Fruit fly (Drosophila melanogaster) whole organism, adult: ENCODE data around the gene CG4080.

Experiments used
- CG11617 ChIP-seq: fragments of 200-800 bp; sonication (Bioruptor generic); optimal IDR thresholded peaks from 2 replicates; lab custom pipeline; 2017; ENCODE audit warnings: mild to moderate bottlenecking, missing biosample characterization, missing genetic modification reagents, missing genetic modification characterization
- CG12768 ChIP-seq: fragments of 200-800 bp; sonication (Bioruptor generic); optimal IDR thresholded peaks from 2 replicates; lab custom pipeline; 2017; ENCODE audit warnings: missing biosample characterization, missing genetic modification characterization, mild to moderate bottlenecking, moderate library complexity, missing genetic modification reagents
- CG14711 ChIP-seq: fragments of 200-800 bp; sonication (Bioruptor generic); optimal IDR thresholded peaks from 2 replicates; lab custom pipeline; 2018; ENCODE audit warnings: missing biosample characterization, mild to moderate bottlenecking, missing genetic modification characterization, moderate library complexity
- CG1620 ChIP-seq: fragments of 200-800 bp; sonication (Bioruptor generic); optimal IDR thresholded peaks from 2 replicates; lab custom pipeline; 2016; ENCODE audit warnings: missing biosample characterization, missing genetic modification characterization
- CG33017 ChIP-seq: fragments of 200-800 bp; sonication (Bioruptor generic); optimal IDR thresholded peaks from 2 replicates; lab custom pipeline; 2018; ENCODE audit warnings: missing biosample characterization, mild to moderate bottlenecking, missing genetic modification characterization, moderate library complexity
- CG5204 ChIP-seq: fragments of 200-800 bp; sonication (Bioruptor generic); optimal IDR thresholded peaks from 2 replicates; lab custom pipeline; 2016; ENCODE audit warnings: missing biosample characterization, missing genetic modification characterization
- CG7045 ChIP-seq: fragments of 200-800 bp; sonication (Bioruptor generic); optimal IDR thresholded peaks from 2 replicates; lab custom pipeline; 2017; ENCODE audit warnings: missing biosample characterization, mild to moderate bottlenecking, missing genetic modification characterization
- CG7101 ChIP-seq: fragments of 200-800 bp; sonication (Bioruptor generic); optimal IDR thresholded peaks from 2 replicates; lab custom pipeline; 2018; ENCODE audit warnings: missing biosample characterization, mild to moderate bottlenecking, missing genetic modification characterization, moderate library complexity
- Clk ChIP-seq: fragments of 200-800 bp; sonication (Bioruptor generic); optimal IDR thresholded peaks from 2 replicates; lab custom pipeline; 2017; ENCODE audit warnings: missing biosample characterization, missing genetic modification characterization
- Crg-1 ChIP-seq: fragments of 200-800 bp; sonication (Bioruptor generic); optimal IDR thresholded peaks from 2 replicates; lab custom pipeline; 2016; ENCODE audit warnings: missing biosample characterization, missing genetic modification characterization
- Hr96 ChIP-seq: fragments of 200-800 bp; sonication (Bioruptor generic); optimal IDR thresholded peaks from 2 replicates; lab custom pipeline; 2016; ENCODE audit warnings: missing biosample characterization, missing genetic modification characterization
- Mnt ChIP-seq: fragments of 200-800 bp; sonication (Bioruptor generic); optimal IDR thresholded peaks from 2 replicates; lab custom pipeline; 2016; ENCODE audit warnings: missing biosample characterization, mild to moderate bottlenecking, missing genetic modification characterization
- bab1 ChIP-seq: fragments of 200-800 bp; sonication (Bioruptor generic); optimal IDR thresholded peaks from 3 replicates; lab custom pipeline; 2019; ENCODE audit warnings: missing biosample characterization, mild to moderate bottlenecking, missing genetic modification characterization, moderate library complexity
- cic ChIP-seq: fragments of 200-800 bp; sonication (Bioruptor generic); optimal IDR thresholded peaks from 2 replicates; lab custom pipeline; 2017; ENCODE audit warnings: missing biosample characterization, mild to moderate bottlenecking, missing genetic modification characterization, moderate library complexity
- cnc ChIP-seq, 2 experiments: fragments of >200 bp; optimal IDR thresholded peaks; 2 replicates each; lab custom pipeline; 2017
- kay ChIP-seq: fragments of 200-800 bp; sonication (Bioruptor generic); peaks from one replicate; lab custom pipeline; 2016; ENCODE audit warnings: missing biosample characterization, missing genetic modification characterization, borderline replicate concordance
- ovo ChIP-seq: fragments of 200-800 bp; sonication (Bioruptor generic); optimal IDR thresholded peaks from 2 replicates; lab custom pipeline; 2016; ENCODE audit warnings: missing biosample characterization, missing genetic modification characterization
- pad ChIP-seq: fragments of 200-800 bp; sonication (Bioruptor generic); optimal IDR thresholded peaks from 3 replicates; lab custom pipeline; 2017; ENCODE audit warnings: missing biosample characterization, missing genetic modification characterization, mild to moderate bottlenecking, moderate library complexity, missing genetic modification reagents
- tj ChIP-seq: fragments of 200-800 bp; sonication (Bioruptor generic); optimal IDR thresholded peaks from 3 replicates; lab custom pipeline; 2017; ENCODE audit warnings: missing biosample characterization, mild to moderate bottlenecking, missing genetic modification characterization, moderate library complexity
- toe ChIP-seq: fragments of 200-800 bp; sonication (Bioruptor generic); optimal IDR thresholded peaks from 2 replicates; lab custom pipeline; 2016; ENCODE audit warnings: missing biosample characterization, missing genetic modification characterization

CG4080 gene

DNA sequence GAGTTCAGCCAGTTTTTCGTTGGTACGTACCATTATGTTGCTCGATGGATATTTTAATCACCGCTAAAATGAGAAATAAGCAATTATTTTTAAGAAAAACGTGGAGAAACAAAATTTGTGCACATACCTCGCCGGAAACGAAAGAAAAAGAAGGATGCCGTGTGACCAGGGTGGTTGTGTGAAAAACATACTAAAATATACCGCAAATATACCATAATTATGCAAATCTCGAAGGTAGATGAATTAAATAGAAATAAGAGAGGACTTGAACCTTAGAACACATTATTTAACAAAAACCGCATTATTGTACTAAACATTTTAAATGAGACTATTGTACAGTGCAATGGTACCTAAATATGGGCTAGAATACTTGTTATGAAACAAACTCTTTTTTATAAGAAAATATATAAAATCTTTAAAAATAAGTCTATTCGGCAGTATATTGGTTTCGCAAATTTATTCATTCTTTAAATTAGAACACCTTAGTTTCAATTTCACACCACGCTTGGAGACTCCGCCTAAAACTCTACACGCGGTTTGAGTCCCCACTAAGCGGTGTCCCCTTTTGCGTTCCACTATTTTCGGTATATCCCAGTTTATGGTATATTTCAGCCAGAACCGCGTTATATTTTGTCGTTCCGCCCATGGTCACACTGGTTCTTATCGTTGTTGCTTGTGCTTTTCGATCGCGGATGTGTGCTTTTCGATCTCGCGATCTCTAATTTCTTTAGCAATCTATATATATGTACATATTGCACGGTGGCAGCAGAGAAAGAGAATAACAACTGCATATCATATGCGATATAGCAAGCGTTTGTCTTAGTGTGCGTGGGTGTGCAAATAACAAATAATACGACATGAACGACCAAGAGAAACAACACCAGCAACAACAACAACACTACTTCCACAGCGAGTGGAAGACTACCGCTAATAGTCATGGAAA is 30.9 kb upstream of the CG4080 start, which contains the start of the genes RpS17 and MTF-1:
Gene RpS17 (minus strand): TSS at position 157 of the 943 bp plus-strand sequence.
Gene MTF-1 (plus strand): TSS at position 648 of the 943 bp plus-strand sequence.
- TF ChIP-seq cnc (optimal IDR thresholded peaks at IDR 0.05; lab: Kevin White, UChicago) (no peak), kay (GFP tag; lab: Kevin White, UChicago) (no peak), toe (GFP tag; lab: Kevin White, UChicago) (no peak), bab1 (peak; percentile 70), CG5204 (GFP tag; lab: Kevin White, UChicago) (no peak), Crg-1 (GFP tag; lab: Kevin White, UChicago) (peak; percentile 33), tj (GFP tag; lab: Kevin White, UChicago) (peak; percentile 27), cic (GFP tag; lab: Kevin White, UChicago) (peak; percentile 48), CG7045 (GFP tag; lab: Kevin White, UChicago) (peak; percentile 15), pad (GFP tag; lab: Kevin White, UChicago) (peak; percentile 24), CG14711 (tag; lab: Kevin White, UChicago) (peak; percentile 50), CG1620 (GFP tag; lab: Kevin White, UChicago) (peak; percentile 61), CG12768 (GFP tag; lab: Kevin White, UChicago) (peak; percentile 47), CG7101 (tag; lab: Kevin White, UChicago) (peak; percentile 66), ovo (peak; percentile 19), Hr96 (GFP tag; lab: Kevin White, UChicago) (peak; percentile 40), CG11617 (GFP tag; lab: Kevin White, UChicago) (peak; percentile 73), CG33017 (peak; percentile 51), Clk (GFP tag; lab: Kevin White, UChicago) (peak; percentile 1), Mnt (GFP tag; lab: Kevin White, UChicago) (peak; percentile 87)

DNA sequence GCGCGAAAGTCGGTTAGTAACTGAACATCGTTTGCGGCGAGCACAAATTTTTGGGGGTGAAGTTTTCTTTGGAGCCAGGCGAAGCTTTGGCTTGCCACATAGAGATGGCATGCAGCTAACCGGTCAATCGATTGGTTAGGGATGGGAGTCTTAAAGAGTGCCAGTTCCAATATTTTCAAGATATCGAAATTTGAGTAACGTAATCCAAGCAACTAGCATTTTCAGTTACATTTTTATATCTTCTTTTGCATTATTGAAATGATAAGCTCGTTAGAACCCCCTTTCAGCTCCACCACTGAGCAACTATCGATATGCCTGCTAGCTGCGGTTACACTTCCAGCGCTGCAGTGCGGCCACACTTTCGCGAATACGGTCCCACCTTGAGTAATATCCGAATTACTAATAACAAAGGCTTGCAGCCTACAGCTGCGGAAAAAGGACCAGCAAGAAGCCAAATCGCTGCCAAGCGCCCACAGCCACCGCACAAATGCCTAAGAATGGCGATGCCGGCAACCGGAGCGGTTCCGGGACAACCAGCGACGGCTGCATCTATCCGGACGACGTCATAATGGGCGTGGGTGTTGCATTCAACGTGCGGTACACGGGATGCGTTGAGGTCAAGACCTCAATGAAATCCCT is 27.7 kb upstream of the CG4080 start, which contains the start of the genes Atat and Shc:
Gene Atat (minus strand): TSS at position 103 of the 639 bp plus-strand sequence.
Gene Shc (plus strand): TSS at position 355 of the 639 bp plus-strand sequence.
- TF ChIP-seq CG33017 (peak; percentile 97), Mnt (GFP tag; lab: Kevin White, UChicago) (peak; percentile 94), CG7045 (GFP tag; lab: Kevin White, UChicago) (peak; percentile 98), CG11617 (GFP tag; lab: Kevin White, UChicago) (peak; percentile 97), CG14711 (tag; lab: Kevin White, UChicago) (peak; percentile 95), ovo (peak; percentile 96), Clk (GFP tag; lab: Kevin White, UChicago) (peak; percentile 99), cnc (optimal IDR thresholded peaks at IDR 0.05; lab: Kevin White, UChicago) (no peak), toe (GFP tag; lab: Kevin White, UChicago) (peak; percentile 100), CG7101 (tag; lab: Kevin White, UChicago) (peak; percentile 99), cic (GFP tag; lab: Kevin White, UChicago) (peak; percentile 89), kay (GFP tag; lab: Kevin White, UChicago) (peak; percentile 97), CG1620 (GFP tag; lab: Kevin White, UChicago) (peak; percentile 100), CG5204 (GFP tag; lab: Kevin White, UChicago) (no peak), pad (GFP tag; lab: Kevin White, UChicago) (peak; percentile 95), Crg-1 (GFP tag; lab: Kevin White, UChicago) (peak; percentile 99), tj (GFP tag; lab: Kevin White, UChicago) (peak; percentile 89), Hr96 (GFP tag; lab: Kevin White, UChicago) (peak; percentile 100), bab1 (peak; percentile 99), CG12768 (GFP tag; lab: Kevin White, UChicago) (peak; percentile 99)

DNA sequence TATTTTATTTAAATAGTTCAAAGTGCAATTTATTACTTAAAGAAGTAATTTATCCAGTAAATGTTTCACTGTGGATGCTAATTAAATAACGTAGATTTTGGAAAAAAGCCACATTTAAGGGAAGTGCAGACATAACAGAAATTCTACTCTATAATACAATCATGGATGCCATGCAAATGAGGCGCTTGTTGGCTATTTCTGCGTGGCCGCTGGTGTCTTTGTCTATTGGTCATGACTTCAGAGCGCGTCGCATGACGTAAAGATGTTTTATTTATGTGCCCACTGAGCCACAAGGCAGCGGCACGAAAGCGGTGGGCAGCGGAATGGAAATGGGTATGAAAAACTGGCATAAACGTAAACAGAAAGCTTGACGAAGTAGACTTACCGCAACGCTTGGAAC is 26.8 kb upstream of the CG4080 start:
- TF ChIP-seq Crg-1 (GFP tag; lab: Kevin White, UChicago) (no peak), CG5204 (GFP tag; lab: Kevin White, UChicago) (no peak), pad (GFP tag; lab: Kevin White, UChicago) (no peak), Clk (GFP tag; lab: Kevin White, UChicago) (no peak), CG1620 (GFP tag; lab: Kevin White, UChicago) (no peak), CG7045 (GFP tag; lab: Kevin White, UChicago) (no peak), tj (GFP tag; lab: Kevin White, UChicago) (no peak), CG7101 (tag; lab: Kevin White, UChicago) (no peak), bab1 (no peak), CG11617 (GFP tag; lab: Kevin White, UChicago) (no peak), cic (GFP tag; lab: Kevin White, UChicago) (no peak), Mnt (GFP tag; lab: Kevin White, UChicago) (no peak), Hr96 (GFP tag; lab: Kevin White, UChicago) (no peak), cnc (optimal IDR thresholded peaks at IDR 0.05; lab: Kevin White, UChicago) (no peak), kay (GFP tag; lab: Kevin White, UChicago) (no peak)

DNA sequence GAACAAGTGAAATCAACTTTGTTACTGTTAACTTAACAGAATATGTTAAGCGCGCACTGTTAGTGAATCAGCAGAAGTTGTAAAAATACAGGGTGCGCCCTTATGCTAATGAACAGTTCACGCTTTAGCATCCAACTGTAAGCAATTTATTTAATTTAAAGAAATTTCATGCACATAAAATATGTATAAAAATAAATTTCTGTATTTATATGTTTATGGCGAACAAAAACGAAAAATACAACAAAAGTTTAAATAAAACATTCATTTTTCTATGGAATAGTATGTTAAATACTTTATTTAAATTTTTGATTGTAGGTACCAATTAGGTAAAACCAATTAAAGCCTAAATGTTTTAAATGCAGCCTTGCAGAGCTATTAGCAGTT is 25.5 kb upstream of the CG4080 start:
- TF ChIP-seq Hr96 (GFP tag; lab: Kevin White, UChicago) = no peak
- no peak for TF ChIP-seq Crg-1 (GFP tag; lab: Kevin White, UChicago)
- TF ChIP-seq CG33017 = peak; percentile 65
- no peak for TF ChIP-seq CG5204 (GFP tag; lab: Kevin White, UChicago)
- peak; percentile 97 for TF ChIP-seq kay (GFP tag; lab: Kevin White, UChicago)
- TF ChIP-seq CG7101 (tag; lab: Kevin White, UChicago) = peak; percentile 10
- peak; percentile 57 for TF ChIP-seq CG14711 (tag; lab: Kevin White, UChicago)
- TF ChIP-seq CG7045 (GFP tag; lab: Kevin White, UChicago) = peak; percentile 36
- peak in 1 of 2 experiments; percentile 78 for TF ChIP-seq cnc (optimal IDR thresholded peaks at IDR 0.05; lab: Kevin White, UChicago)
- TF ChIP-seq CG12768 (GFP tag; lab: Kevin White, UChicago) = peak; percentile 18
- TF ChIP-seq CG11617 (GFP tag; lab: Kevin White, UChicago) = peak; percentile 32
